Fruit fly (Drosophila melanogaster) whole organism, embryonic: ENCODE measurements around the gene Inx3.
A peak's percentile ranks its signal among the peaks of the same experiment; 100 is the strongest.

ENCODE experiments used
- Ada2b ChIP-seq: fragments of 200-800 bp; sonication (Bioruptor generic); IDR thresholded peaks from 2 replicates; pipeline ENCODE4 v1.3.6; 2022; ENCODE audit warnings: missing biosample characterization, missing genetic modification characterization
- Asciz ChIP-seq: fragments of 200-800 bp; sonication (Bioruptor generic); optimal IDR thresholded peaks from 2 replicates; lab custom pipeline; 2017; ENCODE audit warnings: missing biosample characterization, mild to moderate bottlenecking, missing genetic modification characterization, missing genetic modification reagents
- BtbVII ChIP-seq: fragments of 200-800 bp; sonication (Bioruptor generic); optimal IDR thresholded peaks from 3 replicates; lab custom pipeline; 2017; ENCODE audit warnings: missing biosample characterization, mild to moderate bottlenecking, missing genetic modification characterization
- CG10209 ChIP-seq: fragments of 200-800 bp; sonication (Bioruptor generic); optimal IDR thresholded peaks from 3 replicates; lab custom pipeline; 2017; ENCODE audit warnings: missing biosample characterization, mild to moderate bottlenecking, missing genetic modification characterization, missing genetic modification reagents
- CG10267 ChIP-seq: fragments of 200-800 bp; sonication (Bioruptor generic); optimal IDR thresholded peaks from 2 replicates; lab custom pipeline; 2018; ENCODE audit warnings: missing biosample characterization, mild to moderate bottlenecking, missing genetic modification characterization, moderate library complexity
- CG10366 ChIP-seq: fragments of 200-800 bp; sonication (Bioruptor generic); IDR thresholded peaks from 2 replicates; pipeline ENCODE4 v1.3.6; 2022; ENCODE audit warnings: missing biosample characterization, missing genetic modification characterization
- CG11085 ChIP-seq: fragments of 200-800 bp; sonication (Bioruptor generic); IDR thresholded peaks from 2 replicates; pipeline ENCODE4 v1.3.6; 2022; ENCODE audit warnings: missing biosample characterization, missing genetic modification characterization
- CG11398 ChIP-seq: fragments of 200-800 bp; sonication (Bioruptor generic); optimal IDR thresholded peaks from 2 replicates; lab custom pipeline; 2016; ENCODE audit warnings: missing biosample characterization, missing genetic modification characterization
- CG14050 ChIP-seq: fragments of 200-800 bp; sonication (Bioruptor generic); IDR thresholded peaks from 3 replicates; pipeline ENCODE4 v1.3.6; 2022; ENCODE audit warnings: missing biosample characterization, missing genetic modification characterization
- CG14965 ChIP-seq: fragments of 200-800 bp; sonication (Bioruptor generic); optimal IDR thresholded peaks from 2 replicates; lab custom pipeline; 2016; ENCODE audit warnings: missing biosample characterization, missing genetic modification characterization, borderline replicate concordance
- CG15269 ChIP-seq: fragments of 200-800 bp; sonication (Bioruptor generic); optimal IDR thresholded peaks from 2 replicates; lab custom pipeline; 2018; ENCODE audit warnings: missing biosample characterization, mild to moderate bottlenecking, missing genetic modification characterization, moderate library complexity
- CG17912 ChIP-seq: fragments of 200-800 bp; sonication (Bioruptor generic); optimal IDR thresholded peaks from 2 replicates; lab custom pipeline; 2018; ENCODE audit warnings: missing biosample characterization, mild to moderate bottlenecking, missing genetic modification characterization
- CG2202 ChIP-seq: fragments of 200-800 bp; sonication (Bioruptor generic); optimal IDR thresholded peaks from 2 replicates; lab custom pipeline; 2018; ENCODE audit warnings: missing biosample characterization, mild to moderate bottlenecking, missing genetic modification characterization
- CG2678 ChIP-seq: fragments of 200-800 bp; sonication (Bioruptor generic); optimal IDR thresholded peaks from 3 replicates; lab custom pipeline; 2019; ENCODE audit warnings: missing biosample characterization, mild to moderate bottlenecking, missing genetic modification characterization, moderate library complexity
- CG34376 ChIP-seq: fragments of 200-800 bp; sonication (Bioruptor generic); optimal IDR thresholded peaks from 2 replicates; lab custom pipeline; 2018; ENCODE audit warnings: missing biosample characterization, mild to moderate bottlenecking, missing genetic modification characterization
- CG4404 ChIP-seq: fragments of 200-800 bp; sonication (Bioruptor generic); IDR thresholded peaks from 2 replicates; pipeline ENCODE4 v1.3.6; 2022; ENCODE audit warnings: missing biosample characterization, missing genetic modification characterization
- CG7271 ChIP-seq: fragments of 200-800 bp; sonication (Bioruptor generic); optimal IDR thresholded peaks from 2 replicates; lab custom pipeline; 2018; ENCODE audit warnings: missing biosample characterization, mild to moderate bottlenecking, missing genetic modification characterization, moderate library complexity
- CG7745 ChIP-seq: fragments of 200-800 bp; sonication (Bioruptor generic); optimal IDR thresholded peaks from 2 replicates; lab custom pipeline; 2018; ENCODE audit warnings: missing biosample characterization, mild to moderate bottlenecking, missing genetic modification characterization, moderate library complexity
- CG7987 ChIP-seq: fragments of 200-800 bp; sonication (Bioruptor generic); optimal IDR thresholded peaks from 2 replicates; lab custom pipeline; 2018; ENCODE audit warnings: missing biosample characterization, mild to moderate bottlenecking, missing genetic modification characterization, moderate library complexity
- CG8765 ChIP-seq: fragments of 200-800 bp; sonication (Bioruptor generic); IDR thresholded peaks from 2 replicates; pipeline ENCODE4 v1.3.6; 2022; ENCODE audit warnings: missing biosample characterization, missing genetic modification characterization
- CG9727 ChIP-seq: fragments of 200-800 bp; sonication (Bioruptor generic); optimal IDR thresholded peaks from 3 replicates; lab custom pipeline; 2017; ENCODE audit warnings: missing biosample characterization, mild to moderate bottlenecking, missing genetic modification characterization
- Dbx ChIP-seq: fragments of 200-800 bp; sonication (Bioruptor generic); IDR thresholded peaks from 3 replicates; pipeline ENCODE4 v1.3.6; 2022; ENCODE audit warnings: missing biosample characterization, missing genetic modification characterization
- Deaf1 ChIP-seq: fragments of 200-800 bp; optimal IDR thresholded peaks from 3 replicates; lab custom pipeline; 2019; ENCODE audit warnings: missing biosample characterization, mild to moderate bottlenecking, missing genetic modification characterization, moderate library complexity
- Dip3 ChIP-seq: fragments of 200-800 bp; sonication (Bioruptor generic); optimal IDR thresholded peaks from 3 replicates; lab custom pipeline; 2016; ENCODE audit warnings: missing biosample characterization, missing genetic modification characterization
- Doc2 ChIP-seq: fragments of 200-800 bp; sonication (Bioruptor generic); IDR thresholded peaks from 2 replicates; pipeline ENCODE4 v1.3.6; 2022; ENCODE audit warnings: missing biosample characterization, missing genetic modification characterization
- Doc3 ChIP-seq: fragments of 200-800 bp; sonication (Bioruptor generic); IDR thresholded peaks from 3 replicates; pipeline ENCODE4 v1.3.6; 2022; ENCODE audit warnings: missing biosample characterization, missing genetic modification characterization; ENCODE audit not compliant: partially characterized antibody
- Drgx ChIP-seq: fragments of 200-800 bp; sonication (Bioruptor generic); IDR thresholded peaks from 2 replicates; pipeline ENCODE4 v1.3.6; 2022; ENCODE audit warnings: missing biosample characterization, missing genetic modification characterization
- Gug ChIP-seq: fragments of 200-800 bp; sonication (Bioruptor generic); IDR thresholded peaks from 4 replicates; pipeline ENCODE4 v1.3.6; 2022; ENCODE audit warnings: missing biosample characterization, missing genetic modification characterization
- Hmr ChIP-seq: fragments of 200-800 bp; sonication (Bioruptor generic); optimal IDR thresholded peaks from 3 replicates; lab custom pipeline; 2017; ENCODE audit warnings: mild to moderate bottlenecking, missing biosample characterization, missing genetic modification reagents, missing genetic modification characterization
- NfI ChIP-seq: fragments of 200-800 bp; sonication (Bioruptor generic); optimal IDR thresholded peaks from 3 replicates; lab custom pipeline; 2018; ENCODE audit warnings: missing biosample characterization, mild to moderate bottlenecking, missing genetic modification characterization, moderate library complexity
- Oaz ChIP-seq: fragments of 200-800 bp; sonication (Bioruptor generic); IDR thresholded peaks from 2 replicates; pipeline ENCODE4 v1.3.6; 2022; ENCODE audit warnings: missing biosample characterization, missing genetic modification characterization
- bcd ChIP-seq: fragments of 200-800 bp; sonication (Bioruptor generic); optimal IDR thresholded peaks from 2 replicates; lab custom pipeline; 2017; ENCODE audit warnings: missing biosample characterization, mild to moderate bottlenecking, missing genetic modification characterization
- br ChIP-seq: fragments of >200 bp; optimal IDR thresholded peaks from 2 replicates; lab custom pipeline; 2017
- cas ChIP-seq: fragments of 200-800 bp; sonication (Bioruptor generic); IDR thresholded peaks from 2 replicates; pipeline ENCODE4 v1.3.6; 2022; ENCODE audit warnings: missing biosample characterization, missing genetic modification characterization
- caup ChIP-seq: fragments of 200-800 bp; sonication (Bioruptor generic); optimal IDR thresholded peaks from 3 replicates; lab custom pipeline; 2017; ENCODE audit warnings: missing biosample characterization, mild to moderate bottlenecking, missing genetic modification characterization, moderate library complexity; ENCODE audit not compliant: severe bottlenecking
- cg ChIP-seq: fragments of 200-800 bp; sonication (Bioruptor generic); optimal IDR thresholded peaks from 3 replicates; lab custom pipeline; 2019; ENCODE audit warnings: missing biosample characterization, mild to moderate bottlenecking, missing genetic modification characterization, moderate library complexity
- chm ChIP-seq: fragments of 200-800 bp; sonication (Bioruptor generic); IDR thresholded peaks from 2 replicates; pipeline ENCODE4 v1.3.6; 2022; ENCODE audit warnings: missing biosample characterization, missing genetic modification characterization
- corto ChIP-seq: fragments of 200-800 bp; sonication (Bioruptor generic); optimal IDR thresholded peaks from 2 replicates; lab custom pipeline; 2016; ENCODE audit warnings: missing biosample characterization, mild to moderate bottlenecking, missing genetic modification characterization, moderate library complexity
- fd102C ChIP-seq: fragments of 200-800 bp; sonication (Bioruptor generic); optimal IDR thresholded peaks from 2 replicates; lab custom pipeline; 2018; ENCODE audit warnings: missing biosample characterization, mild to moderate bottlenecking, missing genetic modification characterization, moderate library complexity
- ftz-f1 ChIP-seq: fragments of 200-800 bp; sonication (Bioruptor generic); optimal IDR thresholded peaks from 2 replicates; lab custom pipeline; 2016; ENCODE audit warnings: missing biosample characterization, missing genetic modification characterization
- gce ChIP-seq: fragments of 200-800 bp; sonication (Bioruptor generic); IDR thresholded peaks from 3 replicates; pipeline ENCODE4 v1.3.6; 2022; ENCODE audit warnings: missing biosample characterization, missing genetic modification characterization
- gro ChIP-seq: fragments of 200-800 bp; sonication (Bioruptor generic); optimal IDR thresholded peaks from 2 replicates; lab custom pipeline; 2016; ENCODE audit warnings: missing biosample characterization, missing genetic modification characterization
- kah ChIP-seq: fragments of 200-800 bp; sonication (Bioruptor generic); optimal IDR thresholded peaks from 2 replicates; lab custom pipeline; 2018; ENCODE audit warnings: missing biosample characterization, mild to moderate bottlenecking, missing genetic modification characterization
- pita ChIP-seq: fragments of 200-800 bp; sonication (Bioruptor generic); optimal IDR thresholded peaks from 2 replicates; lab custom pipeline; 2017; ENCODE audit warnings: missing biosample characterization, mild to moderate bottlenecking, missing genetic modification characterization
- sna ChIP-seq: fragments of 200-800 bp; sonication (Bioruptor generic); IDR thresholded peaks from 2 replicates; pipeline ENCODE4 v1.3.6; 2022; ENCODE audit warnings: missing biosample characterization, missing genetic modification characterization; ENCODE audit not compliant: partially characterized antibody
- sob ChIP-seq: fragments of 200-800 bp; sonication (Bioruptor generic); IDR thresholded peaks from 2 replicates; pipeline ENCODE4 v1.3.6; 2022; ENCODE audit warnings: missing biosample characterization, missing genetic modification characterization
- stwl ChIP-seq: fragments of 200-800 bp; sonication (Bioruptor generic); optimal IDR thresholded peaks from 3 replicates; lab custom pipeline; 2018; ENCODE audit warnings: missing biosample characterization, mild to moderate bottlenecking, missing genetic modification characterization, moderate library complexity
- tio ChIP-seq: fragments of 200-800 bp; sonication (Bioruptor generic); optimal IDR thresholded peaks from 2 replicates; lab custom pipeline; 2017; ENCODE audit warnings: missing biosample characterization, missing genetic modification characterization, inconsistent platforms
- unc-4 ChIP-seq: fragments of 200-800 bp; sonication (Bioruptor generic); IDR thresholded peaks from 2 replicates; pipeline ENCODE4 v1.3.6; 2022; ENCODE audit warnings: missing biosample characterization, missing genetic modification characterization; ENCODE audit not compliant: partially characterized antibody
- usp ChIP-seq: fragments of >200 bp; optimal IDR thresholded peaks from 2 replicates; lab custom pipeline; 2017; ENCODE audit warnings: missing biosample characterization, missing genetic modification characterization

Inx3 gene

dm6 chr3R:28859058-28859526 lies at the start of gene Inx3:
TSS of gene Inx3 (minus strand) at chr3R:28859497.
- peak; percentile 74 for TF ChIP-seq cg (GFP tag; lab: Kevin White, UChicago)
- TF ChIP-seq BtbVII (GFP tag; lab: Kevin White, UChicago), result no peak
- 0 out of 3 replicates have a peak, but pooled peaks have one; percentile 28 for TF ChIP-seq gce (GFP tag; lab: Robert Waterston, UW)
- TF ChIP-seq CG10209 (GFP tag; lab: Kevin White, UChicago), result no peak
- TF ChIP-seq br (lab: Kevin White, UChicago), result no peak
- no peak for TF ChIP-seq Ada2b
- TF ChIP-seq cas, result no peak
- peak; percentile 7 for TF ChIP-seq CG7987
- no peak for TF ChIP-seq pita (GFP tag; lab: Kevin White, UChicago)
- TF ChIP-seq Deaf1 (tag; lab: Kevin White, UChicago), result peak; percentile 75
- no peak for TF ChIP-seq gro (GFP tag; lab: Kevin White, UChicago)
- peak; percentile 40 for TF ChIP-seq CG7271 (tag; lab: Kevin White, UChicago)
- TF ChIP-seq Dip3 (GFP tag; lab: Kevin White, UChicago), result no peak
- no peak for TF ChIP-seq Dbx (GFP tag; lab: Robert Waterston, UW)
- no peak for TF ChIP-seq CG15269 (tag; lab: Kevin White, UChicago)
- no peak for TF ChIP-seq fd102C (GFP tag; lab: Kevin White, UChicago)
- no peak for TF ChIP-seq CG10366
- no peak for TF ChIP-seq corto (GFP tag; lab: Kevin White, UChicago)
- TF ChIP-seq CG2202 (tag; lab: Kevin White, UChicago), result peak; percentile 13
- TF ChIP-seq ftz-f1 (GFP tag; lab: Kevin White, UChicago), result peak; percentile 2
- TF ChIP-seq CG11085 (GFP tag; lab: Robert Waterston, UW), result no peak
- TF ChIP-seq Oaz (GFP tag; lab: Robert Waterston, UW), result no peak
- peak; percentile 7 for TF ChIP-seq CG2678 (tag; lab: Kevin White, UChicago)
- no peak for TF ChIP-seq usp (GFP tag; lab: Kevin White, UChicago)
- TF ChIP-seq NfI (GFP tag; lab: Kevin White, UChicago), result no peak
- TF ChIP-seq stwl (tag; lab: Kevin White, UChicago), result peak; percentile 2
- 0 out of 2 replicates have a peak, but pooled peaks have one; percentile 17 for TF ChIP-seq CG8765 (GFP tag; lab: Robert Waterston, UW)
- TF ChIP-seq Doc3, result 0 out of 3 replicates have a peak, but pooled peaks have one; percentile 20
- TF ChIP-seq Gug (GFP tag; lab: Robert Waterston, UW), result no peak
- TF ChIP-seq CG14050 (GFP tag; lab: Robert Waterston, UW), result no peak
- peak; percentile 17 for TF ChIP-seq CG34376 (GFP tag; lab: Kevin White, UChicago)
- no peak for TF ChIP-seq Doc2 (GFP tag; lab: Robert Waterston, UW)
- TF ChIP-seq sna, result 0 out of 2 replicates have a peak, but pooled peaks have one; percentile 30
- no peak for TF ChIP-seq CG4404 (GFP tag; lab: Robert Waterston, UW)
- no peak for TF ChIP-seq CG10267 (tag; lab: Kevin White, UChicago)
- peak; percentile 15 for TF ChIP-seq CG11398
- peak; percentile 75; the same call in 1 of the 2 replicates for TF ChIP-seq chm
- TF ChIP-seq bcd (GFP tag; lab: Kevin White, UChicago), result no peak
- TF ChIP-seq CG17912, result no peak
- TF ChIP-seq Asciz (GFP tag; lab: Kevin White, UChicago), result no peak
- 0 out of 2 replicates have a peak, but pooled peaks have one; percentile 26 for TF ChIP-seq Drgx (GFP tag; lab: Robert Waterston, UW)
- no peak for TF ChIP-seq caup
- 0 out of 2 replicates have a peak, but pooled peaks have one; percentile 14 for TF ChIP-seq unc-4 (GFP tag; lab: Robert Waterston, UW)
- no peak for TF ChIP-seq CG14965
- TF ChIP-seq CG9727 (GFP tag; lab: Kevin White, UChicago), result no peak
- no peak for TF ChIP-seq CG7745
- 0 out of 2 replicates have a peak, but pooled peaks have one; percentile 5 for TF ChIP-seq sob
- no peak for TF ChIP-seq tio (GFP tag; lab: Kevin White, UChicago)
- TF ChIP-seq Hmr (GFP tag; lab: Kevin White, UChicago), result peak; percentile 9
- peak; percentile 55 for TF ChIP-seq kah (GFP tag; lab: Kevin White, UChicago)
